Worm (Caenorhabditis elegans) whole organism, young adult: ENCODE results near the gene F53A9.8.

Source experiments
- B0261.1 ChIP-seq: sonication (generic microtip); optimal IDR thresholded peaks from 2 replicates; lab custom pipeline; 2016; ENCODE audit warnings: mild to moderate bottlenecking, missing genetic modification characterization, moderate library complexity, missing compliant biosample characterization
- K11D2.4 ChIP-seq: fragments of 200-800 bp; sonication (Bioruptor generic); IDR thresholded peaks from 2 replicates; pipeline ENCODE4 v1.3.6; 2022; ENCODE audit warnings: missing genetic modification reagents, missing genetic modification characterization, missing compliant biosample characterization
- ama-1 ChIP-seq, 3 experiments: fragments of 150-350 bp in 1 of 3; sonication (generic microtip) in 2 of 3; optimal IDR thresholded peaks; 2 replicates each; lab custom pipeline; 2014 to 2018; ENCODE audit warnings: missing biosample characterization in 2 of 3, missing genetic modification characterization in 2 of 3, missing genetic modification reagents in 2 of 3
- attf-6 ChIP-seq: fragments of 200-800 bp; sonication (Bioruptor generic); IDR thresholded peaks from 2 replicates; pipeline ENCODE4 v1.3.6; 2022; ENCODE audit warnings: missing genetic modification reagents, missing genetic modification characterization, missing compliant biosample characterization
- ekl-4 ChIP-seq: fragments of 200-800 bp; sonication (Bioruptor generic); IDR thresholded peaks from 2 replicates; pipeline ENCODE4 v1.3.6; 2022; ENCODE audit warnings: missing genetic modification reagents, missing genetic modification characterization, missing compliant biosample characterization
- snpc-1.3 ChIP-seq: sonication (generic microtip); optimal IDR thresholded peaks from 2 replicates; lab custom pipeline; 2017; ENCODE audit warnings: missing genetic modification characterization, mild to moderate bottlenecking, missing compliant biosample characterization, antibody characterized with exemption, moderate library complexity, missing genotype, missing genetic modification reagents; ENCODE audit not compliant: insufficient read depth
- snpc-4 ChIP-seq, 5 experiments: fragments of 150-350 bp in 1 of 5; sonication (generic microtip) in 4 of 5; optimal IDR thresholded peaks; 2 replicates each; lab custom pipeline; 2014 to 2018; ENCODE audit warnings: missing genetic modification characterization in 5 of 5, missing biosample characterization in 3 of 5, antibody characterized with exemption in 2 of 5, mild to moderate bottlenecking in 2 of 5, missing compliant biosample characterization in 2 of 5, missing genotype in 2 of 5, moderate library complexity in 2 of 5, missing genetic modification reagents in 1 of 5
- unc-62 ChIP-seq: fragments of 150-350 bp; optimal IDR thresholded peaks from 2 replicates; lab custom pipeline; 2014; ENCODE audit warnings: missing biosample characterization, missing genetic modification reagents, missing genetic modification characterization

DNA sequence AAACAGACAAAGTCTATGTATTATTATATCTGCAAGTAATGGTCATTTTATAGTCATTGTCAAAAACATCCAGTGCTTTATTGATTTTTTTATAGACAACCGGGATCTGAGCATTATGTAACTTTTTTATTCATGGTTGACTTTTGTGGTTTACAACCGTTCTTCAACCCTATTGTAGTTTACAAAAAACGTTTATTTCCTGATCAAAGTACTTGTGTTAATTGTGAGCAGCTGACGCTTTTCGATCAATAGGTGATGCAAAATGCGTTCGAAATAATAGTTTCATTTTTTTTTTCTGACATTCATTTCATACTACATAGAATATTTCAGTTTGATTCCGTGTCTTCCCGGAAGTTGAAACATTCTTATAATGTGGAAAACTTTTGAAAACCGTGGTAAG is 45.9 kb downstream of the F53A9.8 start, which contains the start of the genes K09E2.2 and K09E2.3:
- no peak for TF ChIP-seq unc-62
- TF ChIP-seq attf-6 (GFP tag; lab: Robert Waterston, UW) = no peak
- TF ChIP-seq ekl-4 (GFP tag; lab: Robert Waterston, UW) = no peak
- TF ChIP-seq B0261.1 (tag; lab: Kevin White, UChicago) = no peak
- TF ChIP-seq ama-1 (optimal IDR thresholded peaks at IDR 0.05; lab: Kevin White, UChicago) = no peak
- TF ChIP-seq ama-1 (GFP tag; optimal IDR thresholded peaks at IDR 0.05; lab: Kevin White, UChicago) = no peak
- no peak for TF ChIP-seq snpc-4 (GFP tag; optimal IDR thresholded peaks at IDR 0.05; lab: Kevin White, UChicago)
- no peak for TF ChIP-seq snpc-4 (tag; optimal IDR thresholded peaks at IDR 0.05; lab: Kevin White, UChicago)
- no peak for TF ChIP-seq snpc-1.3 (tag; lab: Kevin White, UChicago)
- TF ChIP-seq K11D2.4 = no peak
